Fruit fly (Drosophila melanogaster) whole organism, adult: ENCODE results near the gene CG33947.

Experiments used
- CG33017 ChIP-seq: fragments of 200-800 bp; sonication (Bioruptor generic); optimal IDR thresholded peaks from 2 replicates; lab custom pipeline; 2018; ENCODE audit warnings: missing biosample characterization, mild to moderate bottlenecking, missing genetic modification characterization, moderate library complexity
- CG7045 ChIP-seq: fragments of 200-800 bp; sonication (Bioruptor generic); optimal IDR thresholded peaks from 2 replicates; lab custom pipeline; 2017; ENCODE audit warnings: missing biosample characterization, mild to moderate bottlenecking, missing genetic modification characterization
- Clk ChIP-seq: fragments of 200-800 bp; sonication (Bioruptor generic); optimal IDR thresholded peaks from 2 replicates; lab custom pipeline; 2017; ENCODE audit warnings: missing biosample characterization, missing genetic modification characterization
- Mnt ChIP-seq: fragments of 200-800 bp; sonication (Bioruptor generic); optimal IDR thresholded peaks from 2 replicates; lab custom pipeline; 2016; ENCODE audit warnings: missing biosample characterization, mild to moderate bottlenecking, missing genetic modification characterization
- bab1 ChIP-seq: fragments of 200-800 bp; sonication (Bioruptor generic); optimal IDR thresholded peaks from 3 replicates; lab custom pipeline; 2019; ENCODE audit warnings: missing biosample characterization, mild to moderate bottlenecking, missing genetic modification characterization, moderate library complexity
- cic ChIP-seq: fragments of 200-800 bp; sonication (Bioruptor generic); optimal IDR thresholded peaks from 2 replicates; lab custom pipeline; 2017; ENCODE audit warnings: missing biosample characterization, mild to moderate bottlenecking, missing genetic modification characterization, moderate library complexity
- pad ChIP-seq: fragments of 200-800 bp; sonication (Bioruptor generic); optimal IDR thresholded peaks from 3 replicates; lab custom pipeline; 2017; ENCODE audit warnings: missing biosample characterization, missing genetic modification characterization, mild to moderate bottlenecking, moderate library complexity, missing genetic modification reagents
- tj ChIP-seq: fragments of 200-800 bp; sonication (Bioruptor generic); optimal IDR thresholded peaks from 3 replicates; lab custom pipeline; 2017; ENCODE audit warnings: missing biosample characterization, mild to moderate bottlenecking, missing genetic modification characterization, moderate library complexity

DNA sequence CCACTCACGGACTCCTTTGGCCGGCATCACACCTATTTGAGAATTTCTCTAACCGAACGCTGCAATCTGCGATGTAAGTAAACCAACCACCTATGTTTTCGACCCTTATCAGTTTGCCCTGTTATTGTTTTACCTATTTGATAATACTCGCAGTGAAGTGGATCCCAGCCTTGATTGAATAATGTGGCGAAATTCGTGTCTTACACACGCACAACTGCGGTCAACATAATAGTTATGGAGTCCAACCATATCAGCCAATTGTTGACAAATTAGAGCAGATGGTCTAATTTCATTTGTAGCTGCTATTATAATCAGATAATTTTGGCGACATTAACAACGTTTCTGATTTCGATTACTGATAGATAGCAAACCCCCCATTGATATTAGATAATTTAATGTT lies 25.2 kb upstream of the CG33947 start:
- no peak for TF ChIP-seq pad (GFP tag; lab: Kevin White, UChicago)
- no peak for TF ChIP-seq CG33017 (tag; lab: Kevin White, UChicago)
- TF ChIP-seq Clk (GFP tag; lab: Kevin White, UChicago) = no peak
- TF ChIP-seq cic (GFP tag; lab: Kevin White, UChicago) = no peak
- TF ChIP-seq Mnt (GFP tag; lab: Kevin White, UChicago) = no peak
- TF ChIP-seq CG7045 (GFP tag; lab: Kevin White, UChicago) = no peak
- no peak for TF ChIP-seq bab1 (GFP tag; lab: Kevin White, UChicago)
- no peak for TF ChIP-seq tj (GFP tag; lab: Kevin White, UChicago)
